Worm (Caenorhabditis elegans): ENCODE data around the gene atg-4.2.

Gene atg-4.2

DNA sequence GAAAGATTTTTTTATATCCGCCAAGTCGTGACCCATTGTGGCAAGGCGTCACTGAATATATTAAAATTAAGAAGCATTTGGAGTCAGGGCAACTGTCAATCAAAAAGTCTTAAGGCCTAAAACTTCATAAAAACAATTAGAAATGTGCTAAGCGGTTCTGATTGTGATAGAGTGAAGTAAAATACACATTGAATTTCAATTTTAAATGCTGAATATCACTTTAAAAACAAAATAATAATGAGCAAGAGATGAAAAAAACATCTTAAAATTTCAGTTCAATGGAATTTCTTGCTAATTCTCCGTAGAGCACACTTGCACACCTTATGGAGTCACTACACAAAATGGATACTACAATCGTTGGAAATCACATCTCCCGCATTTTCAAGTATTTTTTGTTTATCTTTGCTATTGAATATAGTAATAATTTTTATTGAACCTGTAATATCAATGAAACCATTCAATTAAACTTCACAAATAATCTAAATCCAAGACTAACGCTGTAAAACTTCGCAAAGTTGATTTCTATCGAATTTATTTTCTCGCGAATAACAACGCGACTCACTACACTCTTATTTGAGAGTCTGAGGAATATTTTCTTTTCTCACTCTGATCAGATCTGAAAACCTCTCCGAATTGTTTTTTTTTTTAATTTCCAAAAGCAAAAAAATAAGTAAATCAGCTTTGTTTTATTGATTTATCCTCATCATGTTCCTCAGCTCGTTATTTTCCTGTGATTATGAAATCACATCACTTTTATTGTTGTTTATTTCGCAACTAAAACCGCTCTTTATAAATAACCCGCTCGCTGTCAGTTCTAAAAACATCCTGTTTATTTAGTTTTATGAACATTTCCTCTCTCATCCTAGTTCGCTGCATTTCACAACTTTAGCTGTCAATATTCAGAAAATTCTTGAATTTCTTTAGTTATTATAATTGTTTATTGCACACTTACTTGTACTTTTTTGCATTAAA lies 32.1 kb upstream of the atg-4.2 start, which contains the start of gene mars-1:
Gene mars-1, minus strand, starts transcription at position 51 of the 972 bp plus-strand sequence.
- TF ChIP-seq ceh-82 (tag; optimal IDR thresholded peaks at IDR 0.05) (no peak), ztf-4 (tag; optimal IDR thresholded peaks at IDR 0.05) (no peak), nhr-28 (tag; optimal IDR thresholded peaks at IDR 0.05) (no peak), nhr-12 (tag; optimal IDR thresholded peaks at IDR 0.05) (no peak), eor-1 (tag; optimal IDR thresholded peaks at IDR 0.05) (no peak), nhr-76 (tag; optimal IDR thresholded peaks at IDR 0.05) (no peak), lin-15B (tag; optimal IDR thresholded peaks at IDR 0.05) (peak; percentile 80), nhr-67 (tag; optimal IDR thresholded peaks at IDR 0.05) (no peak), ceh-16 (tag; optimal IDR thresholded peaks at IDR 0.05) (no peak), nhr-11 (tag; optimal IDR thresholded peaks at IDR 0.05) (peak; percentile 34), jun-1 (tag; optimal IDR thresholded peaks at IDR 0.05) (no peak), ceh-28 (tag; optimal IDR thresholded peaks at IDR 0.05) (no peak), ceh-9 (tag; optimal IDR thresholded peaks at IDR 0.05) (no peak), fos-1 (tag; optimal IDR thresholded peaks at IDR 0.05) (no peak), egl-5 (tag; optimal IDR thresholded peaks at IDR 0.05) (no peak), hmg-11 (tag; optimal IDR thresholded peaks at IDR 0.05) (peak; percentile 10), snpc-4 (tag; optimal IDR thresholded peaks at IDR 0.05) (peak; percentile 18), skn-1 (tag; optimal IDR thresholded peaks at IDR 0.05) (peak; percentile 39), sea-2 (GFP tag; optimal IDR thresholded peaks at IDR 0.05) (no peak), elt-2 (tag; optimal IDR thresholded peaks at IDR 0.05) (peak; percentile 32), fkh-2 (tag; optimal IDR thresholded peaks at IDR 0.05) (no peak), aly-2 (tag; optimal IDR thresholded peaks at IDR 0.05) (no peak), pha-4 (tag; optimal IDR thresholded peaks at IDR 0.05) (peak; percentile 76), pqm-1 (tag; optimal IDR thresholded peaks at IDR 0.05) (no peak), nhr-23 (tag; optimal IDR thresholded peaks at IDR 0.05) (peak; percentile 56), lin-39 (tag; optimal IDR thresholded peaks at IDR 0.05) (no peak), ztf-11 (tag; optimal IDR thresholded peaks at IDR 0.05) (no peak), egl-27 (tag; optimal IDR thresholded peaks at IDR 0.05) (no peak), unc-62 (GFP tag; optimal IDR thresholded peaks at IDR 0.05) (no peak), nhr-25 (tag; optimal IDR thresholded peaks at IDR 0.05) (peak; percentile 61), nhr-237 (tag; optimal IDR thresholded peaks at IDR 0.05) (no peak), daf-12 (tag; optimal IDR thresholded peaks at IDR 0.05) (no peak), nhr-43 (tag; optimal IDR thresholded peaks at IDR 0.05; ENCODE audit: poor library complexity, severe bottlenecking) (peak; percentile 31), fkh-10 (GFP tag; optimal IDR thresholded peaks at IDR 0.05) (peak; percentile 25), lsy-12 (tag; optimal IDR thresholded peaks at IDR 0.05) (peak; percentile 22), nfya-1 (tag; optimal IDR thresholded peaks at IDR 0.05; ENCODE audit: insufficient read depth) (peak; percentile 58), nhr-77 (tag; optimal IDR thresholded peaks at IDR 0.05) (no peak), mdl-1 (tag; optimal IDR thresholded peaks at IDR 0.05) (no peak)

DNA sequence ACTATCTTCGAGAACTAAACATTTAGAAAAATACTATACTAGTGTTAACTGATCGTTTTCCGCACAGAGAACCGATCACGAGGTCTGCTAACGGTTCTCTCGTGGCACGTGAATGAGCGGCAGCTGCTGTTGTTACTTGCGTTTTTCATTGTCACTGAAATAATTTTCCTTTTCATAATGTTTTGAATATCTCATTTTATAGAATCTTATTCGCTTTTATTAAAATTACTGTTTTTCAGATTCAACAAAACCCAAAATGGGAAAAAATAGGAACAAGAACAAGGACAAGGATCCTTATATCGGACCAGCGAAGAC lies 31.5 kb upstream of the atg-4.2 start, which contains the start of gene F58B3.6:
Gene F58B3.6, plus strand, starts transcription at position 240 of the 315 bp plus-strand sequence.
- TF ChIP-seq nhr-76 (tag; optimal IDR thresholded peaks at IDR 0.05) (no peak), nhr-12 (tag; optimal IDR thresholded peaks at IDR 0.05) (no peak), lsy-12 (tag; optimal IDR thresholded peaks at IDR 0.05) (no peak), tbx-2 (tag; optimal IDR thresholded peaks at IDR 0.05) (no peak), fkh-10 (GFP tag; optimal IDR thresholded peaks at IDR 0.05) (no peak), hmg-11 (tag; optimal IDR thresholded peaks at IDR 0.05) (no peak), elt-2 (tag; optimal IDR thresholded peaks at IDR 0.05) (peak; percentile 7), fkh-2 (tag; optimal IDR thresholded peaks at IDR 0.05) (no peak), nhr-25 (tag; optimal IDR thresholded peaks at IDR 0.05) (no peak), pqm-1 (tag; optimal IDR thresholded peaks at IDR 0.05) (no peak), nhr-23 (tag; optimal IDR thresholded peaks at IDR 0.05) (peak; percentile 40), elt-3 (tag; optimal IDR thresholded peaks at IDR 0.05) (no peak), ama-1 (optimal IDR thresholded peaks at IDR 0.05) (no peak), nhr-11 (tag; optimal IDR thresholded peaks at IDR 0.05) (no peak), mml-1 (tag; optimal IDR thresholded peaks at IDR 0.05) (no peak), daf-12 (tag; optimal IDR thresholded peaks at IDR 0.05) (no peak), ceh-82 (tag; optimal IDR thresholded peaks at IDR 0.05) (no peak), aly-2 (tag; optimal IDR thresholded peaks at IDR 0.05) (no peak), nhr-67 (tag; optimal IDR thresholded peaks at IDR 0.05) (no peak), sea-2 (GFP tag; optimal IDR thresholded peaks at IDR 0.05) (no peak), ZK546.5 (tag; optimal IDR thresholded peaks at IDR 0.05) (no peak), skn-1 (tag; optimal IDR thresholded peaks at IDR 0.05) (no peak), eor-1 (tag; optimal IDR thresholded peaks at IDR 0.05) (no peak), pha-4 (tag; optimal IDR thresholded peaks at IDR 0.05) (no peak), nfya-1 (tag; optimal IDR thresholded peaks at IDR 0.05; ENCODE audit: insufficient read depth) (peak; percentile 8)
